Fruit fly (Drosophila melanogaster) whole organism, embryonic: ENCODE data around the gene NijC.

Experiments
- Atf-2 ChIP-seq: fragments of 200-800 bp; sonication (Bioruptor generic); optimal IDR thresholded peaks from 2 replicates; lab custom pipeline; 2016; ENCODE audit warnings: missing biosample characterization, missing genetic modification characterization
- BEAF-32 ChIP-seq: fragments of 200-800 bp; sonication (Bioruptor generic); optimal IDR thresholded peaks from 3 replicates; lab custom pipeline; 2017; ENCODE audit warnings: missing biosample characterization, missing genetic modification characterization, mild to moderate bottlenecking, moderate library complexity, missing genetic modification reagents
- Bteb2 ChIP-seq: fragments of 200-800 bp; sonication (Bioruptor generic); optimal IDR thresholded peaks from 2 replicates; lab custom pipeline; 2016; ENCODE audit warnings: missing biosample characterization, missing genetic modification characterization
- CG10462 ChIP-seq: fragments of 200-800 bp; sonication (Bioruptor generic); optimal IDR thresholded peaks from 2 replicates; lab custom pipeline; 2016; ENCODE audit warnings: missing biosample characterization, missing genetic modification characterization
- CG10565 ChIP-seq: fragments of 200-800 bp; sonication (Bioruptor generic); optimal IDR thresholded peaks from 3 replicates; lab custom pipeline; 2016; ENCODE audit warnings: missing biosample characterization, mild to moderate bottlenecking, missing genetic modification characterization
- CG10979 ChIP-seq: fragments of 200-800 bp; sonication (Bioruptor generic); optimal IDR thresholded peaks from 2 replicates; lab custom pipeline; 2018; ENCODE audit warnings: missing biosample characterization, mild to moderate bottlenecking, missing genetic modification characterization, moderate library complexity
- CG14014 ChIP-seq: fragments of 200-800 bp; sonication (Bioruptor generic); IDR thresholded peaks from 2 replicates; pipeline ENCODE4 v1.3.6; 2022; ENCODE audit warnings: missing biosample characterization, missing genetic modification characterization
- CG14441 ChIP-seq: fragments of 200-800 bp; sonication (Bioruptor generic); IDR thresholded peaks from 2 replicates; pipeline ENCODE4 v1.3.6; 2022; ENCODE audit warnings: missing biosample characterization, missing genetic modification characterization
- CG14667 ChIP-seq: fragments of 200-800 bp; sonication (Bioruptor generic); IDR thresholded peaks from 2 replicates; pipeline ENCODE4 v1.3.6; 2022; ENCODE audit warnings: missing biosample characterization, missing genetic modification characterization
- CG15601 ChIP-seq: fragments of 200-800 bp; sonication (Bioruptor generic); optimal IDR thresholded peaks from 3 replicates; lab custom pipeline; 2019; ENCODE audit warnings: missing biosample characterization, mild to moderate bottlenecking, missing genetic modification characterization, moderate library complexity
- CG17359 ChIP-seq: fragments of 200-800 bp; sonication (Bioruptor generic); optimal IDR thresholded peaks from 3 replicates; lab custom pipeline; 2018; ENCODE audit warnings: missing biosample characterization, mild to moderate bottlenecking, missing genetic modification characterization, moderate library complexity
- CG18011 ChIP-seq: fragments of 200-800 bp; sonication (Bioruptor generic); optimal IDR thresholded peaks from 2 replicates; lab custom pipeline; 2017; ENCODE audit warnings: missing biosample characterization, missing genetic modification characterization, mild to moderate bottlenecking, moderate library complexity, missing genotype
- CG18476 ChIP-seq: fragments of 200-800 bp; sonication (Bioruptor generic); optimal IDR thresholded peaks from 2 replicates; lab custom pipeline; 2016; ENCODE audit warnings: missing biosample characterization, mild to moderate bottlenecking, missing genetic modification characterization
- CG18764 ChIP-seq: fragments of 200-800 bp; sonication (Bioruptor generic); optimal IDR thresholded peaks from 3 replicates; lab custom pipeline; 2016; ENCODE audit warnings: missing biosample characterization, missing genetic modification characterization
- CG2120 ChIP-seq: fragments of 200-800 bp; sonication (Bioruptor generic); optimal IDR thresholded peaks from 3 replicates; lab custom pipeline; 2016; ENCODE audit warnings: missing biosample characterization, missing genetic modification characterization
- CG2199 ChIP-seq: fragments of 200-800 bp; sonication (Bioruptor generic); IDR thresholded peaks from 3 replicates; pipeline ENCODE4 v1.3.6; 2022; ENCODE audit warnings: missing biosample characterization, missing genetic modification characterization
- CG31388 ChIP-seq: fragments of 200-800 bp; sonication (Bioruptor generic); optimal IDR thresholded peaks from 2 replicates; lab custom pipeline; 2016; ENCODE audit warnings: missing biosample characterization, missing genetic modification characterization
- CG3995 ChIP-seq: fragments of 200-800 bp; sonication (Bioruptor generic); optimal IDR thresholded peaks from 3 replicates; lab custom pipeline; 2016; ENCODE audit warnings: missing biosample characterization, missing genetic modification characterization
- CG4404 ChIP-seq: fragments of 200-800 bp; sonication (Bioruptor generic); IDR thresholded peaks from 2 replicates; pipeline ENCODE4 v1.3.6; 2022; ENCODE audit warnings: missing biosample characterization, missing genetic modification characterization
- CG4617 ChIP-seq: fragments of 200-800 bp; sonication (Bioruptor generic); optimal IDR thresholded peaks from 3 replicates; lab custom pipeline; 2016; ENCODE audit warnings: missing biosample characterization, missing genetic modification characterization, borderline replicate concordance
- CG4730 ChIP-seq: fragments of 200-800 bp; sonication (Bioruptor generic); IDR thresholded peaks from 2 replicates; pipeline ENCODE4 v1.3.6; 2022; ENCODE audit warnings: missing biosample characterization, missing genetic modification characterization
- CG6175 ChIP-seq: fragments of 200-800 bp; sonication (Bioruptor generic); IDR thresholded peaks from 3 replicates; pipeline ENCODE4 v1.3.6; 2022; ENCODE audit warnings: missing biosample characterization, missing genetic modification characterization
- Dad ChIP-seq: fragments of 200-800 bp; sonication (Bioruptor generic); optimal IDR thresholded peaks from 3 replicates; lab custom pipeline; 2016; ENCODE audit warnings: missing biosample characterization, missing genetic modification characterization
- Dip3 ChIP-seq: fragments of 200-800 bp; sonication (Bioruptor generic); optimal IDR thresholded peaks from 3 replicates; lab custom pipeline; 2016; ENCODE audit warnings: missing biosample characterization, missing genetic modification characterization
- Eip74EF ChIP-seq, 2 experiments: fragments of 200-800 bp in 1 of 2; fragments of >200 bp in 1 of 2; sonication (Bioruptor generic) in 1 of 2; optimal IDR thresholded peaks; 2 replicates each; lab custom pipeline; 2017 to 2019; ENCODE audit warnings: missing biosample characterization in 2 of 2, missing genetic modification characterization in 2 of 2, mild to moderate bottlenecking in 1 of 2, moderate library complexity in 1 of 2
- H15 ChIP-seq: fragments of 200-800 bp; sonication (Bioruptor generic); IDR thresholded peaks from 3 replicates; pipeline ENCODE4 v1.3.6; 2022; ENCODE audit warnings: missing biosample characterization, missing genetic modification characterization
- Jarid2 ChIP-seq: fragments of 200-800 bp; sonication (Bioruptor generic); optimal IDR thresholded peaks from 3 replicates; lab custom pipeline; 2017; ENCODE audit warnings: mild to moderate bottlenecking, missing biosample characterization, missing genetic modification reagents, missing genetic modification characterization
- NfI ChIP-seq: fragments of 200-800 bp; sonication (Bioruptor generic); optimal IDR thresholded peaks from 3 replicates; lab custom pipeline; 2018; ENCODE audit warnings: missing biosample characterization, mild to moderate bottlenecking, missing genetic modification characterization, moderate library complexity
- Optix ChIP-seq: fragments of 200-800 bp; sonication (Bioruptor generic); IDR thresholded peaks from 3 replicates; pipeline ENCODE4 v1.3.6; 2022; ENCODE audit warnings: missing biosample characterization, missing genetic modification characterization
- Sin3A ChIP-seq: fragments of >200 bp; optimal IDR thresholded peaks from 2 replicates; lab custom pipeline; 2018
- Sox102F ChIP-seq: fragments of 200-800 bp; sonication (Bioruptor generic); optimal IDR thresholded peaks from 2 replicates; lab custom pipeline; 2018; ENCODE audit warnings: missing biosample characterization, mild to moderate bottlenecking, missing genetic modification characterization, moderate library complexity
- Stat92E ChIP-seq, 3 experiments: fragments of >200 bp in 2 of 3; fragments of 200-800 bp in 1 of 3; sonication (Bioruptor generic) in 1 of 3; optimal IDR thresholded peaks; 2 replicates each; lab custom pipeline; 2017 to 2019; ENCODE audit warnings: missing biosample characterization in 3 of 3, missing genetic modification characterization in 3 of 3, mild to moderate bottlenecking in 1 of 3, moderate library complexity in 1 of 3
- Xbp1 ChIP-seq: fragments of 200-800 bp; sonication (Bioruptor generic); optimal IDR thresholded peaks from 3 replicates; lab custom pipeline; 2016; ENCODE audit warnings: missing biosample characterization, mild to moderate bottlenecking, missing genetic modification characterization
- ash1 ChIP-seq: fragments of 200-800 bp; sonication (Bioruptor generic); optimal IDR thresholded peaks from 2 replicates; lab custom pipeline; 2018; ENCODE audit warnings: missing biosample characterization, mild to moderate bottlenecking, missing genetic modification characterization
- bsh ChIP-seq, 2 experiments: fragments of 200-800 bp; sonication (Bioruptor generic); optimal IDR thresholded peaks; 2 replicates each; lab custom pipeline; 2017 to 2018; ENCODE audit warnings: mild to moderate bottlenecking in 2 of 2, missing biosample characterization in 2 of 2, missing genetic modification characterization in 2 of 2, moderate library complexity in 1 of 2
- crol ChIP-seq: fragments of 200-800 bp; sonication (Bioruptor generic); IDR thresholded peaks from 2 replicates; pipeline ENCODE4 v1.3.6; 2022; ENCODE audit warnings: missing biosample characterization, missing genetic modification characterization
- da ChIP-seq: fragments of 200-800 bp; sonication (Bioruptor generic); optimal IDR thresholded peaks from 2 replicates; lab custom pipeline; 2016; ENCODE audit warnings: missing biosample characterization, missing genetic modification characterization
- ewg ChIP-seq: fragments of 200-800 bp; sonication (Bioruptor generic); optimal IDR thresholded peaks from 3 replicates; lab custom pipeline; 2017; ENCODE audit warnings: mild to moderate bottlenecking, missing biosample characterization, missing genetic modification reagents, missing genetic modification characterization
- fd102C ChIP-seq: fragments of 200-800 bp; sonication (Bioruptor generic); optimal IDR thresholded peaks from 2 replicates; lab custom pipeline; 2018; ENCODE audit warnings: missing biosample characterization, mild to moderate bottlenecking, missing genetic modification characterization, moderate library complexity
- inv ChIP-seq: fragments of 200-800 bp; sonication (Bioruptor generic); IDR thresholded peaks from 2 replicates; pipeline ENCODE4 v1.3.6; 2022; ENCODE audit warnings: missing biosample characterization, missing genetic modification characterization; ENCODE audit not compliant: partially characterized antibody
- kni ChIP-seq: fragments of 200-800 bp; sonication (Bioruptor generic); optimal IDR thresholded peaks from 3 replicates; lab custom pipeline; 2017; ENCODE audit warnings: mild to moderate bottlenecking, missing biosample characterization, missing genetic modification reagents, missing genetic modification characterization
- nmo ChIP-seq: fragments of 200-800 bp; sonication (Bioruptor generic); optimal IDR thresholded peaks from 2 replicates; lab custom pipeline; 2018; ENCODE audit warnings: missing biosample characterization, mild to moderate bottlenecking, missing genetic modification characterization, moderate library complexity
- onecut ChIP-seq: fragments of 200-800 bp; sonication (Bioruptor generic); IDR thresholded peaks from 2 replicates; pipeline ENCODE4 v1.3.6; 2022; ENCODE audit warnings: missing biosample characterization, missing genetic modification characterization
- rib ChIP-seq: fragments of 200-800 bp; sonication (Bioruptor generic); IDR thresholded peaks from 2 replicates; pipeline ENCODE4 v1.3.6; 2022; ENCODE audit warnings: missing biosample characterization, missing genetic modification characterization
- salm ChIP-seq: fragments of 200-800 bp; sonication (Bioruptor generic); optimal IDR thresholded peaks from 2 replicates; lab custom pipeline; 2018; ENCODE audit warnings: missing biosample characterization, mild to moderate bottlenecking, missing genetic modification characterization
- sd ChIP-seq: fragments of 200-800 bp; sonication (Bioruptor generic); optimal IDR thresholded peaks from 3 replicates; lab custom pipeline; 2018; ENCODE audit warnings: missing biosample characterization, mild to moderate bottlenecking, missing genetic modification characterization, moderate library complexity
- sens ChIP-seq: fragments of 200-800 bp; sonication (Bioruptor generic); peaks from one replicate; lab custom pipeline; 2016; ENCODE audit warnings: missing biosample characterization, missing genetic modification characterization
- vfl ChIP-seq: fragments of 200-800 bp; sonication (Bioruptor generic); optimal IDR thresholded peaks from 2 replicates; lab custom pipeline; 2016; ENCODE audit warnings: missing biosample characterization, missing genetic modification characterization
- wor ChIP-seq: fragments of 200-800 bp; sonication (Bioruptor generic); IDR thresholded peaks from 2 replicates; pipeline ENCODE4 v1.3.6; 2022; ENCODE audit warnings: missing biosample characterization, missing genetic modification characterization
- zfh2 ChIP-seq: fragments of 200-800 bp; sonication (Bioruptor generic); optimal IDR thresholded peaks from 2 replicates; lab custom pipeline; 2016; ENCODE audit warnings: missing biosample characterization, missing genetic modification characterization

The NijC gene

DNA sequence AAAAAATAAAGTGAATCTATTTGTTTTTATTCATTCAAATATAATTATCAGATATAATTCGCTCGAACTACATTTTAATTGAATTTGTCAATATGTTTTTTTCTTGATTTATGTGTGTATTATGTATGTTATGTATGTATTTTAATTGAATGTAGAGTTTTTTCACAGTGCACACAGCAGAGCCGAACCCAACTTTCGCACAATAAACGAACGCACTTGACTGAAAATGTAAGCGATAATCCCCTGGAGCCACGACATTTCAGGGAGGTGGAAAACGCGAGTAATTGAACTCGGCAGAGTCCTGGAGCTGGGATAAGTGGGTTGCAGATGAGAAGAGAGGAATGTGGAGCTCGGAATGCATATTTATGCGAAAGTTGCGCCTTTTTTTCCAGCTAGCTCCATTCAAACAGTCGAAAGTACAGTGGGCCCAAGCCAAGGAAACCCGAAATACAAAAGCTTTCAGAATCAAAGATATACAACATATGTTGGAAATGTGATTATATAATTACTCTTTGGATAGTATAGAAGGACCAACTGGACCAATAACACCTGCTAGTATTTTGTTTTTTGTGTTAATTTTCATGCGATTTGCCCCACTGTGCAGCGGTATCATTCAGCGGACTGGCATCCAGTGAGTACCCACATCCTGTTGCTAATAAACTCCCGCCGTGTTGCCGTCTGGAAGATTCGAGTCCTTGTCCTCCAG, 33.2 kb downstream of the NijC start (continued):
- peak; percentile 23 for TF ChIP-seq NfI (GFP tag; lab: Kevin White, UChicago)
- TF ChIP-seq CG10462 (GFP tag; lab: Kevin White, UChicago): no peak
- TF ChIP-seq CG3995 (GFP tag; lab: Kevin White, UChicago): no peak
- no peak for TF ChIP-seq CG6175 (GFP tag; lab: Robert Waterston, UW)
- no peak for TF ChIP-seq Stat92E (GFP tag; optimal IDR thresholded peaks at IDR 0.05; lab: Kevin White, UChicago)
- no peak for TF ChIP-seq nmo (GFP tag; lab: Kevin White, UChicago)
- TF ChIP-seq crol (GFP tag; lab: Robert Waterston, UW): no peak
- TF ChIP-seq sd (tag; lab: Kevin White, UChicago): peak; percentile 8
- TF ChIP-seq Eip74EF (GFP tag; optimal IDR thresholded peaks at IDR 0.05; lab: Kevin White, UChicago): no peak
- TF ChIP-seq Dad (GFP tag; lab: Kevin White, UChicago): no peak
- TF ChIP-seq Xbp1 (GFP tag; lab: Kevin White, UChicago): peak; percentile 25
- no peak for TF ChIP-seq wor
- TF ChIP-seq rib (GFP tag; lab: Robert Waterston, UW): no peak
- no peak for TF ChIP-seq CG10565 (GFP tag; lab: Kevin White, UChicago)
- peak; percentile 6 for TF ChIP-seq ewg (GFP tag; lab: Kevin White, UChicago)
- no peak for TF ChIP-seq CG10979 (tag; lab: Kevin White, UChicago)
- TF ChIP-seq Bteb2 (GFP tag; lab: Kevin White, UChicago): no peak
- no peak for TF ChIP-seq CG4730 (GFP tag; lab: Robert Waterston, UW)
- TF ChIP-seq CG4404 (GFP tag; lab: Robert Waterston, UW): peak; percentile 21; the same call in 1 of the 2 replicates
- no peak for TF ChIP-seq bsh (GFP tag; optimal IDR thresholded peaks at IDR 0.05; lab: Kevin White, UChicago)
- TF ChIP-seq salm (tag; lab: Kevin White, UChicago): no peak
- no peak for TF ChIP-seq kni (GFP tag; lab: Kevin White, UChicago)
- peak; percentile 44; the same call in 1 of the 3 replicates for TF ChIP-seq Optix (GFP tag; lab: Robert Waterston, UW)
- TF ChIP-seq fd102C (GFP tag; lab: Kevin White, UChicago): no peak
- TF ChIP-seq da (GFP tag; lab: Kevin White, UChicago): no peak
- peak; percentile 43 for TF ChIP-seq CG2120 (GFP tag; lab: Kevin White, UChicago)
- TF ChIP-seq CG14014 (GFP tag; lab: Robert Waterston, UW): no peak
- TF ChIP-seq onecut (GFP tag; lab: Robert Waterston, UW): peak; percentile 22; the same call in 1 of the 2 replicates
- no peak for TF ChIP-seq inv (GFP tag; lab: Robert Waterston, UW)
- TF ChIP-seq Atf-2 (GFP tag; lab: Kevin White, UChicago): no peak
- no peak for TF ChIP-seq CG2199 (GFP tag; lab: Robert Waterston, UW)
- TF ChIP-seq Jarid2: no peak
- no peak for TF ChIP-seq BEAF-32 (GFP tag; lab: Kevin White, UChicago)
- peak; percentile 50 for TF ChIP-seq Sox102F (GFP tag; lab: Kevin White, UChicago)
- no peak for TF ChIP-seq CG18476 (GFP tag; lab: Kevin White, UChicago)
- no peak for TF ChIP-seq CG15601 (tag; lab: Kevin White, UChicago)
- TF ChIP-seq CG31388 (GFP tag; lab: Kevin White, UChicago): no peak
- no peak for TF ChIP-seq vfl (GFP tag; lab: Kevin White, UChicago)
- TF ChIP-seq CG18764: no peak
- TF ChIP-seq Dip3 (GFP tag; lab: Kevin White, UChicago): no peak
- no peak for TF ChIP-seq ash1 (GFP tag; lab: Kevin White, UChicago)
- TF ChIP-seq zfh2: no peak
- no peak for TF ChIP-seq Sin3A
- TF ChIP-seq CG4617 (GFP tag; lab: Kevin White, UChicago): no peak
- TF ChIP-seq CG17359 (tag; lab: Kevin White, UChicago): peak; percentile 4
- no peak for TF ChIP-seq CG18011 (GFP tag; lab: Kevin White, UChicago)
- peak; percentile 34; the same call in 1 of the 3 replicates for TF ChIP-seq H15
- no peak for TF ChIP-seq CG14667 (GFP tag; lab: Robert Waterston, UW)
- peak; percentile 77 for TF ChIP-seq sens (GFP tag; lab: Kevin White, UChicago)
- peak; percentile 36; the same call in 1 of the 2 replicates for TF ChIP-seq CG14441
